Worm (Caenorhabditis elegans) whole organism, early embryonic: ENCODE results near the gene nrx-1.

Experiments used
- B0310.2 ChIP-seq: sonication (generic microtip); optimal IDR thresholded peaks from 2 replicates; lab custom pipeline; 2016; ENCODE audit warnings: mild to moderate bottlenecking, missing genetic modification characterization, missing compliant biosample characterization
- aly-1 ChIP-seq: sonication (generic microtip); optimal IDR thresholded peaks from 2 replicates; lab custom pipeline; 2016; ENCODE audit warnings: missing genetic modification characterization, missing compliant biosample characterization
- ama-1 ChIP-seq: fragments of 150-350 bp; optimal IDR thresholded peaks from 2 replicates; lab custom pipeline; 2014
- ceh-13 ChIP-seq: fragments of 200-800 bp; sonication (Bioruptor generic); optimal IDR thresholded peaks from 2 replicates; lab custom pipeline; 2018; ENCODE audit warnings: mild to moderate bottlenecking, missing genetic modification characterization, missing compliant biosample characterization
- ets-7 ChIP-seq: sonication (generic microtip); optimal IDR thresholded peaks from 2 replicates; lab custom pipeline; 2016; ENCODE audit warnings: missing genotype, missing genetic modification characterization, missing compliant biosample characterization
- flt-1 ChIP-seq: fragments of 200-800 bp; sonication (Bioruptor generic); IDR thresholded peaks from 2 replicates; pipeline ENCODE4 v1.3.6; 2022; ENCODE audit warnings: missing genetic modification characterization, missing compliant biosample characterization
- hmbx-1 ChIP-seq: sonication (generic microtip); optimal IDR thresholded peaks from 2 replicates; lab custom pipeline; 2016; ENCODE audit warnings: mild to moderate bottlenecking, missing genetic modification characterization, missing compliant biosample characterization
- scrt-1 ChIP-seq: fragments of 200-800 bp; sonication (Bioruptor generic); IDR thresholded peaks from 2 replicates; pipeline ENCODE4 v1.3.6; 2022; ENCODE audit warnings: missing genetic modification characterization, missing compliant biosample characterization
- sea-1 ChIP-seq: fragments of 200-800 bp; sonication (Bioruptor generic); conservative IDR thresholded peaks from 2 replicates; pipeline ENCODE4 v1.3.6; 2022; ENCODE audit warnings: missing genetic modification characterization, missing compliant biosample characterization
- tbx-11 ChIP-seq: fragments of 200-800 bp; sonication (Bioruptor generic); IDR thresholded peaks from 2 replicates; pipeline ENCODE4 v1.3.6; 2022; ENCODE audit warnings: missing genetic modification characterization, missing compliant biosample characterization
- tbx-37 ChIP-seq: fragments of 200-800 bp; sonication (Bioruptor generic); conservative IDR thresholded peaks from 2 replicates; pipeline ENCODE4 v1.3.6; 2022; ENCODE audit warnings: missing genetic modification reagents, missing genetic modification characterization, missing compliant biosample characterization

DNA sequence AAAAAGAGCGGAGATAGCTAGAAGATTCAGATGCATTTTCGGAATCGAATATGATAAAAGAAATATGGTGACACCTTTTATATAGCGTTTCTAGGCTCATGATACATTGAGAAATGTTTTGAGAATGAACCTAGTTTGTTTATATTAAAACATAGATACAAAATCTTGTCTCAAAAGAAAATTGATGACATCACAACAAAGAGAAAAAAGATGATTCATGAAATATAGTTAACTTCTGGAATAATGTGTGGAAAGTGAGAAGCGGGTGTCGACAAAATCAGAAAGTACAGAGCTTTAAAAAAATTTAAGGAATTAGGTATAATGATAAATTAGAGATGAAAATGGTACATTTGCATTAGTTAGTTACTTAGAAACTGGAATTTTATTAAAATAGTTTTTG lies 32.0 kb upstream of the nrx-1 start, which contains the start of gene D1054.10:
- no peak for TF ChIP-seq tbx-37
- TF ChIP-seq ceh-13, result no peak
- TF ChIP-seq sea-1 (GFP tag; lab: Robert Waterston, UW), result no peak
- TF ChIP-seq ama-1 (lab: Kevin White, UChicago), result no peak
- TF ChIP-seq ets-7 (tag; lab: Kevin White, UChicago), result no peak
- TF ChIP-seq hmbx-1 (tag; lab: Kevin White, UChicago), result no peak
- TF ChIP-seq flt-1, result no peak
- TF ChIP-seq scrt-1 (GFP tag; lab: Robert Waterston, UW), result no peak
- no peak for TF ChIP-seq aly-1 (tag; lab: Kevin White, UChicago)
- no peak for TF ChIP-seq tbx-11
- no peak for TF ChIP-seq B0310.2 (tag; lab: Kevin White, UChicago)
